Fruit fly (Drosophila melanogaster) whole organism, pupa: Measurements from ENCODE around the gene TTLL1B.

ENCODE experiments used
- CG10348 ChIP-seq: fragments of 200-800 bp; sonication (Bioruptor generic); IDR thresholded peaks from 2 replicates; pipeline ENCODE4 v1.3.6; 2022; ENCODE audit warnings: missing biosample characterization, missing genetic modification characterization
- CG12605 ChIP-seq: fragments of 200-800 bp; sonication (Bioruptor generic); IDR thresholded peaks from 2 replicates; pipeline ENCODE4 v1.3.6; 2022; ENCODE audit warnings: missing biosample characterization, missing genetic modification characterization
- CG13204 ChIP-seq: fragments of 200-800 bp; sonication (Bioruptor generic); optimal IDR thresholded peaks from 2 replicates; lab custom pipeline; 2018; ENCODE audit warnings: missing biosample characterization, mild to moderate bottlenecking, missing genetic modification characterization, moderate library complexity
- CG14655 ChIP-seq: fragments of 200-800 bp; sonication (Bioruptor generic); optimal IDR thresholded peaks from 3 replicates; lab custom pipeline; 2017; ENCODE audit warnings: mild to moderate bottlenecking, missing biosample characterization, missing genetic modification reagents, missing genetic modification characterization
- CG15710 ChIP-seq: fragments of 200-800 bp; sonication (Bioruptor generic); optimal IDR thresholded peaks from 2 replicates; lab custom pipeline; 2018; ENCODE audit warnings: missing biosample characterization, mild to moderate bottlenecking, missing genetic modification characterization, moderate library complexity
- CG17806 ChIP-seq: fragments of 200-800 bp; sonication (Bioruptor generic); optimal IDR thresholded peaks from 2 replicates; lab custom pipeline; 2018; ENCODE audit warnings: missing biosample characterization, mild to moderate bottlenecking, missing genetic modification characterization, moderate library complexity
- CG32121 ChIP-seq: fragments of 200-800 bp; sonication (Bioruptor generic); IDR thresholded peaks from 2 replicates; pipeline ENCODE4 v1.3.6; 2022; ENCODE audit warnings: missing biosample characterization, missing genetic modification characterization
- CG34367 ChIP-seq: fragments of 200-800 bp; sonication (Bioruptor generic); optimal IDR thresholded peaks from 2 replicates; lab custom pipeline; 2018; ENCODE audit warnings: missing biosample characterization, mild to moderate bottlenecking, missing genetic modification characterization
- CG4496 ChIP-seq: fragments of 200-800 bp; sonication (Bioruptor generic); IDR thresholded peaks from 3 replicates; pipeline ENCODE4 v1.3.6; 2022; ENCODE audit warnings: missing biosample characterization, missing genetic modification characterization
- CG8159 ChIP-seq: fragments of 200-800 bp; sonication (Bioruptor generic); optimal IDR thresholded peaks from 3 replicates; lab custom pipeline; 2018; ENCODE audit warnings: missing biosample characterization, mild to moderate bottlenecking, missing genetic modification characterization, moderate library complexity
- CG8301 ChIP-seq: fragments of 200-800 bp; sonication (Bioruptor generic); optimal IDR thresholded peaks from 2 replicates; lab custom pipeline; 2018; ENCODE audit warnings: missing biosample characterization, mild to moderate bottlenecking, missing genetic modification characterization
- CG9948 ChIP-seq: fragments of 200-800 bp; sonication (Bioruptor generic); optimal IDR thresholded peaks from 2 replicates; lab custom pipeline; 2018; ENCODE audit warnings: missing biosample characterization, mild to moderate bottlenecking, missing genetic modification characterization, moderate library complexity
- D1 ChIP-seq: fragments of 200-800 bp; sonication (Bioruptor generic); optimal IDR thresholded peaks from 2 replicates; lab custom pipeline; 2018; ENCODE audit warnings: missing biosample characterization, mild to moderate bottlenecking, missing genetic modification characterization, moderate library complexity
- EcR ChIP-seq: fragments of 200-800 bp; sonication (Bioruptor generic); optimal IDR thresholded peaks from 3 replicates; lab custom pipeline; 2019; ENCODE audit warnings: missing biosample characterization, missing genetic modification characterization, mild to moderate bottlenecking, moderate library complexity, missing genetic modification reagents
- Ets98B ChIP-seq: fragments of 200-800 bp; sonication (Bioruptor generic); IDR thresholded peaks from 2 replicates; pipeline ENCODE4 v1.3.6; 2022; ENCODE audit warnings: missing biosample characterization, missing genetic modification characterization
- Pif1A ChIP-seq: fragments of 200-800 bp; sonication (Bioruptor generic); optimal IDR thresholded peaks from 3 replicates; lab custom pipeline; 2016; ENCODE audit warnings: missing biosample characterization, missing genetic modification characterization
- Pif1B ChIP-seq: fragments of 200-800 bp; sonication (Bioruptor generic); optimal IDR thresholded peaks from 3 replicates; lab custom pipeline; 2016; ENCODE audit warnings: missing biosample characterization, missing genetic modification characterization
- Snoo ChIP-seq: fragments of 200-800 bp; sonication (Bioruptor generic); optimal IDR thresholded peaks from 3 replicates; lab custom pipeline; 2017; ENCODE audit warnings: missing biosample characterization, mild to moderate bottlenecking, missing genetic modification characterization, inconsistent platforms
- fd96Ca ChIP-seq: fragments of 200-800 bp; sonication (Bioruptor generic); IDR thresholded peaks from 3 replicates; pipeline ENCODE4 v1.3.6; 2022; ENCODE audit warnings: missing biosample characterization, missing genetic modification characterization
- gl ChIP-seq: fragments of 200-800 bp; sonication (Bioruptor generic); optimal IDR thresholded peaks from 2 replicates; lab custom pipeline; 2018; ENCODE audit warnings: missing biosample characterization, mild to moderate bottlenecking, missing genetic modification characterization
- rn ChIP-seq: fragments of 200-800 bp; sonication (Bioruptor generic); IDR thresholded peaks from 2 replicates; pipeline ENCODE4 v1.3.6; 2022; ENCODE audit warnings: missing biosample characterization, missing genetic modification characterization

TTLL1B gene

DNA sequence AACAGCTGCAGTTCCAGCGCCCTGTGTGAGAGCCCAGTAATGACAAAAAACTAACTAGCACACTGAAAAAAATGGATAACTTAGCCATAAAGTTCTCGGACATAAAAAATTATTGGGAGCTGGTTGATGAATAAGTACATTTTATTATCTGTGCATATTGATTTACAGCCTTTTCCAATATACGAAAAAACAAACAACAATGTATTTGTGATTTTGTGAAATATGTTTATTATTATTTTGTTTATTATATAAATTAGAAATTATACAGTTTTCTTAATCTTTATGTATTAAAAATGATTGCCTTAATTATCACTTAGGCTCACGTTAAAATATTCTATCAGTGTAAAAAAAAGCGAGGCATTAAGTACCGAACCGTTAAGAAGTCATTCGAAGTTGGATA lies 43.7 kb downstream of the TTLL1B start:
- TF ChIP-seq CG14655 (GFP tag; lab: Kevin White, UChicago) = peak; percentile 84
- 0 out of 2 replicates have a peak, but pooled peaks have one; percentile 12 for TF ChIP-seq CG12605
- peak; percentile 70 for TF ChIP-seq CG8301 (tag; lab: Kevin White, UChicago)
- TF ChIP-seq Pif1B (GFP tag; lab: Kevin White, UChicago) = no peak
- TF ChIP-seq Ets98B (GFP tag; lab: Robert Waterston, UW) = no peak
- TF ChIP-seq CG15710 (tag; lab: Kevin White, UChicago) = peak; percentile 56
- TF ChIP-seq Snoo (tag; lab: Kevin White, UChicago) = no peak
- TF ChIP-seq CG13204 (GFP tag; lab: Kevin White, UChicago) = no peak
- TF ChIP-seq CG9948 (tag; lab: Kevin White, UChicago) = peak; percentile 77
- TF ChIP-seq CG34367 (tag; lab: Kevin White, UChicago) = peak; percentile 15
- TF ChIP-seq EcR (GFP tag; lab: Kevin White, UChicago) = no peak
- TF ChIP-seq CG17806 (tag; lab: Kevin White, UChicago) = peak; percentile 65
- no peak for TF ChIP-seq fd96Ca (GFP tag; lab: Robert Waterston, UW)
- TF ChIP-seq CG8159 (tag; lab: Kevin White, UChicago) = peak; percentile 72
- peak; percentile 69; the same call in 2 of the 3 replicates for TF ChIP-seq CG4496
- peak; percentile 25 for TF ChIP-seq D1 (tag; lab: Kevin White, UChicago)

DNA sequence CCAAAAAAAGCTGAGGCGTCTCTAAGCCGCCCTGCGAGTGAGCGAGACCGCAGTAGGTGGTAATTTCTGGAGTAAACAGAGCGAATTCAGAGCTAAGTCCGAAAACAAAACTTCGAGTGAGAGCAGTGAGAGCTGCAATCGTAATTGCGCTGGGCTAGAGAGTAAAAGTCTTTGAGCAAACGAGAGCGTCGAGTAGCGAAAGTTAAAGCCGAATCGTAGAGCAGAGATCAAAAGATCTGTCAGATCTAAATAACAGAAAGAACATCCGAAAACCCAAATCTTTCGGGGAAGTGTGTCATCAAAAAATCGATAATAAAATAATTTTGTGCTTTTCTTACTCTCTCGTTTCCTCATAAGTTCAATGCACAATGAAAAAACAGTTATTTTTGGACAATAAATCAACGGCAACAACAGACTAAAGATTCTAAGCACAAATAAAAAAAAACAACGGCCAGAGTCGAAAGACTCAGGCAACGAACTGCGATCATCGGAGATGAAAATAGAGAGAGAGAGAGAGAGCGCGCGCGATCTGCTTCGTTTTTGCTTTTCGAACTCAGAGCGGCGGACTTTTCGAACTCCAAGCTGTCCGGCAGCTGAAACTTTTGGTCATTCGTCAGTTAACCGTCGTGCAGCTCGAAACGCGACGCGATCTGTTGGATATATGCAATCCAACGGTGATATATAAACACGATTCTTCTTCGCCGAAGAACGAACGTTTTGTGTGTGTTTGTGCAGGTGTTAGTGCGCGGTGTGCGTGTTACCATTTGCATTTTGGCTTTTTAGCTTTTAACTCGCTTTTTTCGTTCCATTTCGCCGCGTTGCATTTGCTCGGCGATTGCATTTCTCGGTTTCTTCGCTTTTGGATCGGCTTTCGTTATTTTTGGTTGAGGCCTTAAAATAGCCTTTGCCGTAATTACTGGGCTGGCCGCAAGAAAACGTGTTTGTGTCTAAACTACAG lies 44.4 kb downstream of the TTLL1B start, which contains the start of gene RhoGEF64C:
Gene RhoGEF64C, plus strand, starts transcription at position 607 of the 958 bp plus-strand sequence.
- no peak for TF ChIP-seq fd96Ca (GFP tag; lab: Robert Waterston, UW)
- TF ChIP-seq CG8301 (tag; lab: Kevin White, UChicago) = no peak
- no peak for TF ChIP-seq gl (tag; lab: Kevin White, UChicago)
- no peak for TF ChIP-seq CG9948 (tag; lab: Kevin White, UChicago)
- TF ChIP-seq CG8159 (tag; lab: Kevin White, UChicago) = no peak
- TF ChIP-seq CG17806 (tag; lab: Kevin White, UChicago) = no peak
- TF ChIP-seq CG32121 (GFP tag; lab: Robert Waterston, UW) = no peak
- no peak for TF ChIP-seq CG13204 (GFP tag; lab: Kevin White, UChicago)
- TF ChIP-seq CG4496 = 0 out of 3 replicates have a peak, but pooled peaks have one; percentile 25
- no peak for TF ChIP-seq Snoo (tag; lab: Kevin White, UChicago)
- no peak for TF ChIP-seq CG34367 (tag; lab: Kevin White, UChicago)
- peak; percentile 9; the same call in 1 of the 2 replicates for TF ChIP-seq Ets98B (GFP tag; lab: Robert Waterston, UW)
- peak; percentile 42 for TF ChIP-seq EcR (GFP tag; lab: Kevin White, UChicago)
- no peak for TF ChIP-seq D1 (tag; lab: Kevin White, UChicago)
- TF ChIP-seq Pif1B (GFP tag; lab: Kevin White, UChicago) = no peak
- TF ChIP-seq CG15710 (tag; lab: Kevin White, UChicago) = no peak

DNA sequence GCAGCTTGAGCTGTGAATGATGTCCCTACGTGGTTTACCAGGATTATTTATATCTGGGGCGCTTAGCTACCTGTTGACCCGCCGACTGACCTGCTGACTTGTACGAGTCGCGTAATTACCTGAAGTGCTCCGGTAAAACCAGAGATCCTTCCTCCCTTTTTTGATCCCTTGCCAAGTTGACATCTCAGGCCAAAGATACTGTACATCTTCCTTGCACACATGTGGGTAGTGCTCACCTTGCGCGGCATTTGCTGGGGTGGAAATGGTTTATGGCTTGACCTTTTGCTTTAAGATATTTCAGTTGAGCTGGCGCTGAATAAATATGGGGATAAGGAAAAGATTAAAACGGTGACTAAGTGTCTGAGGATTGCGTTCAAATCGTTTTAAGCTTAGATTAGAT lies 46.7 kb downstream of the TTLL1B start, which contains the start of gene CG15876:
Gene CG15876, minus strand, starts transcription at position 23 of the 400 bp plus-strand sequence.
- TF ChIP-seq fd96Ca (GFP tag; lab: Robert Waterston, UW) = no peak
- no peak for TF ChIP-seq rn (GFP tag; lab: Robert Waterston, UW)
- TF ChIP-seq CG17806 (tag; lab: Kevin White, UChicago) = no peak
- no peak for TF ChIP-seq CG10348 (GFP tag; lab: Robert Waterston, UW)
- no peak for TF ChIP-seq CG13204 (GFP tag; lab: Kevin White, UChicago)
- no peak for TF ChIP-seq CG9948 (tag; lab: Kevin White, UChicago)

DNA sequence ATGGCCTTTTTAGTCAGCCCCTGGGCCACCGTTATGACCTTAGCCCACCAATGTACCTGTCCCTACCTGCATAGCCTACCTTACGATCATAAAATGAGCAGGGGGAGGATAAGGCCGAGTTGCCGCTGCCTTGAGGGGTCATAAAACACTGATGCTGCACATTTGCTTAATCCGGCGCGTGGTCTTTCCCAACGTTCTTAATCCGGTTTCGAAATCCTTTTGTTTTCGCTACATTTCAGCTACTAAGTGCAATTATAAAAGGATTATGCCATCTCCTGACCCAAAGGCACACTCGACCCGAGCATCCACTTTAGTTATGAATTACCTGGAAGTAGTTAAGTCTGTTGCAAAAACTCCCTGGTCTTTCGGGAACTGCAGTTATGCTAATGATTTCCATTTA lies 48.3 kb downstream of the TTLL1B start:
- TF ChIP-seq CG9948 (tag; lab: Kevin White, UChicago) = no peak
- no peak for TF ChIP-seq CG14655 (GFP tag; lab: Kevin White, UChicago)
- TF ChIP-seq CG15710 (tag; lab: Kevin White, UChicago) = no peak
- TF ChIP-seq D1 (tag; lab: Kevin White, UChicago) = no peak
- TF ChIP-seq CG8159 (tag; lab: Kevin White, UChicago) = no peak
- no peak for TF ChIP-seq Snoo (tag; lab: Kevin White, UChicago)
- no peak for TF ChIP-seq gl (tag; lab: Kevin White, UChicago)
- no peak for TF ChIP-seq EcR (GFP tag; lab: Kevin White, UChicago)
- TF ChIP-seq CG12605 = no peak

dm6 chr3L:4697301-4697700 lies 49.2 kb downstream of the TTLL1B start, which contains the start of gene CG13713:
TSS of gene CG13713 (plus strand) at chr3L:4697601.
- TF ChIP-seq fd96Ca (GFP tag; lab: Robert Waterston, UW) (no peak), CG13204 (GFP tag; lab: Kevin White, UChicago) (no peak), Pif1A (GFP tag; lab: Kevin White, UChicago) (no peak)
- TF ChIP-seq, all 21 proteins: peak for 0
